Fruit fly (Drosophila melanogaster): ENCODE data around the gene Mst87F.
A peak's percentile ranks its signal among the peaks of the same experiment; 100 is the strongest.

The Mst87F gene

DNA sequence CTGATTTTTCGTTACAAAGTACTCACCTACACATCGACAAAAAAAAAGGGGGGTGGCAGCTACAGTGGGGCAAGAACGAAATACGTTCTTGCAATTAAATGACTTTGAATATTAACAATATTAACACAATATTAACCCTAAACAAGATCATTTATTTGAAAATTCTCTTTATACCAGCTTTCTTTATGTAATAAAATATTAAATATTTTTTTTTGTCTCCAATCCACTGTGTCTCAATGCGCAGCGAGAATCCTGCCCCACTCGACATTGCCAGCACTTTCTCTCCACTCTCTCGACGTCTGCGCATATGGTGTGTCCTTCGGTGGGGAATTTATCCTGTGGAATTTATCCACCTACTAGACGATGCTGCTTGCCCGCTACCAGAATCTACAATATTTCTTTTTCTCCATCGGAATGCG, 27.4 kb downstream of the Mst87F start (continued):
- TF ChIP-seq Rx (GFP tag; IDR thresholded peaks at IDR 0.05) (peak; percentile 87), CG34224 (GFP tag; IDR thresholded peaks at IDR 0.05; ENCODE audit: partially characterized antibody) (no peak), knrl (GFP tag; IDR thresholded peaks at IDR 0.05; ENCODE audit: partially characterized antibody) (no peak), luna (GFP tag; optimal IDR thresholded peaks at IDR 0.05) (no peak), zen (tag; optimal IDR thresholded peaks at IDR 0.05) (peak; percentile 78), gcm (GFP tag; optimal IDR thresholded peaks at IDR 0.05) (peak; percentile 83), CG7745 (tag; optimal IDR thresholded peaks at IDR 0.05) (no peak), CG6689 (GFP tag; IDR thresholded peaks at IDR 0.05) (peak; percentile 92), Doc2 (GFP tag; IDR thresholded peaks at IDR 0.05) (peak; percentile 74), CG15601 (tag; optimal IDR thresholded peaks at IDR 0.05) (peak; percentile 85), Dek (tag; optimal IDR thresholded peaks at IDR 0.05) (peak; percentile 85), CG7928 (GFP tag; optimal IDR thresholded peaks at IDR 0.05) (peak; percentile 41), CG3407 (GFP tag; optimal IDR thresholded peaks at IDR 0.05) (peak; percentile 82), CkIIα-i1 (GFP tag; IDR thresholded peaks at IDR 0.05) (peak; percentile 63; the same call in 1 of the 2 replicates), CG6765 (GFP tag; optimal IDR thresholded peaks at IDR 0.05) (peak; percentile 82), zen2 (GFP tag; IDR thresholded peaks at IDR 0.05; ENCODE audit: partially characterized antibody) (no peak), CG17568 (GFP tag; optimal IDR thresholded peaks at IDR 0.05) (peak; percentile 81), Atf3 (GFP tag; optimal IDR thresholded peaks at IDR 0.05) (peak; percentile 16), Kr (GFP tag; optimal IDR thresholded peaks at IDR 0.05) (no peak), sr (GFP tag; IDR thresholded peaks at IDR 0.05) (peak; percentile 41; the same call in 1 of the 3 replicates), gem (tag; optimal IDR thresholded peaks at IDR 0.05) (peak; percentile 92), zfh1 (GFP tag; IDR thresholded peaks at IDR 0.05) (peak; percentile 91), Bdp1 (GFP tag; optimal IDR thresholded peaks at IDR 0.05) (peak; percentile 34), wek (GFP tag; optimal IDR thresholded peaks at IDR 0.05) (peak; percentile 34), CG7987 (GFP tag; optimal IDR thresholded peaks at IDR 0.05) (peak; percentile 49), ewg (GFP tag; optimal IDR thresholded peaks at IDR 0.05) (peak; percentile 95), ro (GFP tag; IDR thresholded peaks at IDR 0.05) (peak; percentile 84), bigmax (GFP tag; optimal IDR thresholded peaks at IDR 0.05) (no peak), CG12391 (tag; optimal IDR thresholded peaks at IDR 0.05) (peak; percentile 93), fd102C (GFP tag; optimal IDR thresholded peaks at IDR 0.05) (no peak), CG6654 (GFP tag; optimal IDR thresholded peaks at IDR 0.05) (peak; percentile 67), Stat92E (GFP tag; optimal IDR thresholded peaks at IDR 0.05) (no peak), CG15479 (GFP tag; optimal IDR thresholded peaks at IDR 0.05) (no peak), Dip3 (GFP tag; optimal IDR thresholded peaks at IDR 0.05) (peak; percentile 42), stc (GFP tag; IDR thresholded peaks at IDR 0.05) (peak; percentile 92), CG17186 (GFP tag; optimal IDR thresholded peaks at IDR 0.05) (no peak), unpg (GFP tag; optimal IDR thresholded peaks at IDR 0.05) (peak; percentile 89), Lim3 (GFP tag; IDR thresholded peaks at IDR 0.05) (peak; percentile 78), bsh (GFP tag; optimal IDR thresholded peaks at IDR 0.05) (peak in 1 of 2 experiments; percentile 89), Gug (GFP tag; IDR thresholded peaks at IDR 0.05) (peak; percentile 86), fd64A (GFP tag; optimal IDR thresholded peaks at IDR 0.05) (peak; percentile 56), gcm2 (GFP tag; optimal IDR thresholded peaks at IDR 0.05) (peak; percentile 50), tll (GFP tag; optimal IDR thresholded peaks at IDR 0.05) (no peak), GATAe (GFP tag; conservative IDR thresholded peaks at IDR 0.05) (peak; percentile 52; the same call in 1 of the 2 replicates), Fer3 (tag; optimal IDR thresholded peaks at IDR 0.05) (peak; percentile 91), CG10209 (GFP tag; optimal IDR thresholded peaks at IDR 0.05) (peak; percentile 91), Usf (GFP tag; optimal IDR thresholded peaks at IDR 0.05) (peak; percentile 36), cg (GFP tag; optimal IDR thresholded peaks at IDR 0.05) (peak; percentile 48), fd96Cb (tag; optimal IDR thresholded peaks at IDR 0.05) (peak; percentile 86)
